Worm (Caenorhabditis elegans) whole organism, L1 larva: ENCODE measurements around the gene C07C7.3.

ENCODE experiments used
- F16B12.6 ChIP-seq: fragments of 150-350 bp; optimal IDR thresholded peaks from 2 replicates; lab custom pipeline; 2014; ENCODE audit warnings: missing biosample characterization, missing genetic modification characterization
- alr-1 ChIP-seq: fragments of 200-800 bp; sonication (Bioruptor generic); optimal IDR thresholded peaks from 2 replicates; lab custom pipeline; 2018; ENCODE audit warnings: borderline replicate concordance, mild to moderate bottlenecking, missing genetic modification characterization, missing compliant biosample characterization
- aly-2 ChIP-seq: fragments of 150-350 bp; optimal IDR thresholded peaks from 2 replicates; lab custom pipeline; 2014; ENCODE audit warnings: missing biosample characterization, missing genetic modification characterization
- ceh-8 ChIP-seq: fragments of 200-800 bp; sonication (Bioruptor generic); optimal IDR thresholded peaks from 2 replicates; lab custom pipeline; 2018; ENCODE audit warnings: mild to moderate bottlenecking, missing genetic modification characterization, moderate library complexity, missing compliant biosample characterization
- ceh-82 ChIP-seq, 3 experiments: fragments of 150-350 bp in 1 of 3; sonication (generic microtip) in 2 of 3; optimal IDR thresholded peaks; 2 replicates each; lab custom pipeline; 2014 to 2017; ENCODE audit warnings: missing biosample characterization in 3 of 3, missing genetic modification characterization in 3 of 3
- ceh-88 ChIP-seq: fragments of 200-800 bp; sonication (Bioruptor generic); IDR thresholded peaks from 2 replicates; pipeline ENCODE4 v1.3.6; 2022; ENCODE audit warnings: missing genetic modification characterization, missing compliant biosample characterization
- dsc-1 ChIP-seq: sonication (generic microtip); optimal IDR thresholded peaks from 2 replicates; lab custom pipeline; 2016; ENCODE audit warnings: mild to moderate bottlenecking, missing genetic modification characterization, missing compliant biosample characterization
- efl-1 ChIP-seq, 4 experiments: fragments of 150-350 bp; optimal IDR thresholded peaks in 3 of 4; peaks in 1 of 4; 1 replicate in 1 of 4; 2 replicates in 3 of 4; lab custom pipeline; 2014; ENCODE audit warnings: missing biosample characterization in 2 of 4, missing genetic modification characterization in 2 of 4, missing genetic modification reagents in 2 of 4
- efl-3 ChIP-seq: fragments of 200-800 bp; sonication (Bioruptor generic); optimal IDR thresholded peaks from 2 replicates; lab custom pipeline; 2018; ENCODE audit warnings: mild to moderate bottlenecking, missing genetic modification characterization, missing compliant biosample characterization
- egl-13 ChIP-seq: sonication (generic microtip); optimal IDR thresholded peaks from 2 replicates; lab custom pipeline; 2016; ENCODE audit warnings: missing genotype, missing genetic modification reagents, missing genetic modification characterization, missing compliant biosample characterization
- egl-27 ChIP-seq, 2 experiments: fragments of 150-350 bp in 1 of 2; sonication (generic microtip); optimal IDR thresholded peaks; 3 replicates each; lab custom pipeline; 2017 to 2018; ENCODE audit warnings: missing biosample characterization in 2 of 2, missing genetic modification characterization in 2 of 2, missing genetic modification reagents in 2 of 2
- elt-2 ChIP-seq: sonication (generic microtip); optimal IDR thresholded peaks from 2 replicates; lab custom pipeline; 2016; ENCODE audit warnings: missing genetic modification characterization, mild to moderate bottlenecking, inconsistent platforms, missing compliant biosample characterization, missing genetic modification reagents
- fkh-8 ChIP-seq: sonication (generic microtip); optimal IDR thresholded peaks from 2 replicates; lab custom pipeline; 2016; ENCODE audit warnings: mild to moderate bottlenecking, missing genetic modification characterization, missing compliant biosample characterization
- fos-1 ChIP-seq: fragments of 150-350 bp; optimal IDR thresholded peaks from 2 replicates; lab custom pipeline; 2014; ENCODE audit warnings: missing biosample characterization, missing genetic modification characterization
- grh-1 ChIP-seq: fragments of 200-800 bp; sonication (Bioruptor generic); IDR thresholded peaks from 2 replicates; pipeline ENCODE4 v1.3.6; 2022; ENCODE audit warnings: missing genetic modification reagents, missing genetic modification characterization, missing compliant biosample characterization
- irx-1 ChIP-seq: sonication (generic microtip); optimal IDR thresholded peaks from 2 replicates; lab custom pipeline; 2016; ENCODE audit warnings: missing genetic modification characterization, missing compliant biosample characterization
- isw-1 ChIP-seq: fragments of 200-800 bp; sonication (Bioruptor generic); IDR thresholded peaks from 2 replicates; pipeline ENCODE4 v1.3.6; 2022; ENCODE audit warnings: missing genetic modification characterization, missing compliant biosample characterization
- lin-13 ChIP-seq: fragments of 150-350 bp; optimal IDR thresholded peaks from 2 replicates; lab custom pipeline; 2014; ENCODE audit warnings: missing biosample characterization, missing genetic modification reagents, missing genetic modification characterization
- lin-14 ChIP-seq: fragments of 200-800 bp; sonication (Bioruptor generic); optimal IDR thresholded peaks from 2 replicates; lab custom pipeline; 2018; ENCODE audit warnings: mild to moderate bottlenecking, missing genetic modification characterization, moderate library complexity, missing compliant biosample characterization
- lin-35 ChIP-seq, 2 experiments: fragments of 150-350 bp; optimal IDR thresholded peaks; 2 replicates each; lab custom pipeline; 2014; ENCODE audit warnings: missing biosample characterization in 2 of 2, missing genetic modification characterization in 2 of 2, missing genetic modification reagents in 2 of 2
- lsy-2 ChIP-seq, 2 experiments: fragments of 150-350 bp; optimal IDR thresholded peaks; 2 replicates each; lab custom pipeline; 2014; ENCODE audit warnings: missing biosample characterization in 2 of 2, missing genetic modification characterization in 2 of 2
- mab-9 ChIP-seq: fragments of 200-800 bp; sonication (Bioruptor generic); IDR thresholded peaks from 2 replicates; pipeline ENCODE4 v1.3.6; 2022; ENCODE audit warnings: missing genetic modification reagents, missing genetic modification characterization, missing compliant biosample characterization
- mdl-1 ChIP-seq, 2 experiments: fragments of 150-350 bp; optimal IDR thresholded peaks; 2 replicates each; lab custom pipeline; 2014 to 2017; ENCODE audit warnings: missing biosample characterization in 2 of 2, missing genetic modification characterization in 2 of 2, inconsistent platforms in 1 of 2
- mef-2 ChIP-seq: fragments of 150-350 bp; optimal IDR thresholded peaks from 2 replicates; lab custom pipeline; 2014; ENCODE audit warnings: missing biosample characterization, missing genetic modification characterization
- mep-1 ChIP-seq: fragments of 150-350 bp; optimal IDR thresholded peaks from 2 replicates; lab custom pipeline; 2014; ENCODE audit warnings: missing biosample characterization, missing genetic modification characterization
- nhr-19 ChIP-seq: fragments of 200-800 bp; sonication (Bioruptor generic); conservative IDR thresholded peaks from 2 replicates; pipeline ENCODE4 v1.3.6; 2022; ENCODE audit warnings: missing genetic modification characterization, missing compliant biosample characterization
- nhr-20 ChIP-seq: sonication (generic microtip); optimal IDR thresholded peaks from 2 replicates; lab custom pipeline; 2016; ENCODE audit warnings: mild to moderate bottlenecking, missing genetic modification characterization, missing compliant biosample characterization
- nhr-47 ChIP-seq: sonication (generic microtip); optimal IDR thresholded peaks from 2 replicates; lab custom pipeline; 2016; ENCODE audit warnings: mild to moderate bottlenecking, missing genetic modification characterization, moderate library complexity, missing compliant biosample characterization
- nhr-71 ChIP-seq: sonication (generic microtip); optimal IDR thresholded peaks from 2 replicates; lab custom pipeline; 2016; ENCODE audit warnings: mild to moderate bottlenecking, missing genetic modification characterization, moderate library complexity, missing compliant biosample characterization
- nhr-76 ChIP-seq: sonication (generic microtip); optimal IDR thresholded peaks from 2 replicates; lab custom pipeline; 2017; ENCODE audit warnings: missing biosample characterization, missing genetic modification characterization
- nhr-77 ChIP-seq: fragments of 150-350 bp; optimal IDR thresholded peaks from 2 replicates; lab custom pipeline; 2014; ENCODE audit warnings: missing biosample characterization, missing genetic modification characterization
- nhr-84 ChIP-seq: sonication (generic microtip); optimal IDR thresholded peaks from 2 replicates; lab custom pipeline; 2017; ENCODE audit warnings: missing biosample characterization, missing genetic modification characterization
- nhr-85 ChIP-seq: sonication (generic microtip); peaks from one replicate; lab custom pipeline; 2016; ENCODE audit warnings: missing genetic modification characterization, inconsistent platforms, missing compliant biosample characterization
- nhr-90 ChIP-seq: sonication (generic microtip); optimal IDR thresholded peaks from 2 replicates; lab custom pipeline; 2016; ENCODE audit warnings: mild to moderate bottlenecking, missing genetic modification characterization, missing compliant biosample characterization; ENCODE audit not compliant: poor library complexity
- pax-3 ChIP-seq: fragments of 200-800 bp; sonication (Bioruptor generic); optimal IDR thresholded peaks from 2 replicates; lab custom pipeline; 2018; ENCODE audit warnings: mild to moderate bottlenecking, missing genetic modification characterization, moderate library complexity, missing compliant biosample characterization
- rnt-1 ChIP-seq: sonication (generic microtip); optimal IDR thresholded peaks from 2 replicates; lab custom pipeline; 2016; ENCODE audit warnings: mild to moderate bottlenecking, missing genetic modification characterization, moderate library complexity, missing compliant biosample characterization
- snu-23 ChIP-seq: sonication (generic microtip); optimal IDR thresholded peaks from 2 replicates; lab custom pipeline; 2016; ENCODE audit warnings: missing genetic modification characterization, missing compliant biosample characterization
- sup-37 ChIP-seq: fragments of 200-800 bp; sonication (Bioruptor generic); optimal IDR thresholded peaks from 2 replicates; lab custom pipeline; 2018; ENCODE audit warnings: mild to moderate bottlenecking, missing genetic modification characterization, missing compliant biosample characterization
- swsn-7 ChIP-seq: sonication (generic microtip); optimal IDR thresholded peaks from 2 replicates; lab custom pipeline; 2016; ENCODE audit warnings: missing genetic modification characterization, missing compliant biosample characterization
- tlp-1 ChIP-seq: fragments of 150-350 bp; optimal IDR thresholded peaks from 2 replicates; lab custom pipeline; 2014; ENCODE audit warnings: missing biosample characterization, missing genetic modification characterization
- unc-86 ChIP-seq: sonication (generic microtip); optimal IDR thresholded peaks from 2 replicates; lab custom pipeline; 2016; ENCODE audit warnings: missing genetic modification characterization, missing compliant biosample characterization
- unc-98 ChIP-seq: fragments of 200-800 bp; sonication (Bioruptor generic); IDR thresholded peaks from 2 replicates; pipeline ENCODE4 v1.3.6; 2022; ENCODE audit warnings: missing genetic modification characterization, missing compliant biosample characterization
- xbp-1 ChIP-seq: sonication (generic microtip); optimal IDR thresholded peaks from 2 replicates; lab custom pipeline; 2016; ENCODE audit warnings: missing genetic modification characterization, missing compliant biosample characterization
- ztf-4 ChIP-seq: fragments of 150-350 bp; optimal IDR thresholded peaks from 2 replicates; lab custom pipeline; 2014; ENCODE audit warnings: missing biosample characterization, missing genetic modification characterization

The C07C7.3 gene

ce11 chrIV:9194524-9194923 lies 28.7 kb downstream of the C07C7.3 start, which contains the start of gene C46C2.7:
TSS of gene C46C2.7 (plus strand) at chrIV:9194824.
- TF ChIP-seq lsy-2 (tag; optimal IDR thresholded peaks at IDR 0.05; lab: Kevin White, UChicago), result peak in 1 of 2 experiments; percentile 19

- TF ChIP-seq efl-1 (optimal IDR thresholded peaks at IDR 0.05; lab: Kevin White, UChicago) (peak; percentile 10 to 18), efl-1 (GFP tag; optimal IDR thresholded peaks at IDR 0.05 in 1 of 2; lab: Kevin White, UChicago) (peak in 1 of 2 experiments; percentile 95), nhr-85 (peak; percentile 82), F16B12.6 (tag; lab: Kevin White, UChicago) (peak; percentile 73), ceh-88 (GFP tag; lab: Robert Waterston, UW) (peak; percentile 86), lin-35 (GFP tag; optimal IDR thresholded peaks at IDR 0.05; lab: Kevin White, UChicago) (peak in 1 of 2 experiments; percentile 20), lsy-2 (tag; optimal IDR thresholded peaks at IDR 0.05; lab: Kevin White, UChicago) (peak; percentile 22 to 51), nhr-20 (peak; percentile 22), nhr-19 (GFP tag; lab: Robert Waterston, UW) (peak; percentile 95), nhr-71 (tag; lab: Kevin White, UChicago) (peak; percentile 46), pax-3 (tag; lab: Kevin White, UChicago) (peak; percentile 10), mab-9 (GFP tag; lab: Robert Waterston, UW) (peak; percentile 93), grh-1 (peak; percentile 99), unc-98 (GFP tag; lab: Robert Waterston, UW) (peak; percentile 8; the same call in 1 of the 2 replicates), rnt-1 (tag; lab: Kevin White, UChicago) (peak; percentile 30), lin-14 (GFP tag; lab: Kevin White, UChicago) (peak; percentile 23), nhr-90 (peak; percentile 53), isw-1 (GFP tag; lab: Robert Waterston, UW) (peak; percentile 82)
- TF ChIP-seq, all 84 proteins: peak for 17; not testable (repeated sequence) for 67
These were observed 30.3 kb downstream of the C07C7.3 start for ce11 chrIV:9196023-9196636.

- no peak for TF ChIP-seq efl-3
- no peak for TF ChIP-seq unc-98 (GFP tag; lab: Robert Waterston, UW)
- no peak for TF ChIP-seq grh-1
- TF ChIP-seq fos-1 (tag; lab: Kevin White, UChicago), result peak; percentile 72
- TF ChIP-seq nhr-90, result peak; percentile 18
- peak; percentile 29 for TF ChIP-seq ceh-8 (GFP tag; lab: Kevin White, UChicago)
- no peak for TF ChIP-seq sup-37
- TF ChIP-seq mef-2 (tag; lab: Kevin White, UChicago), result peak; percentile 41
- peak; percentile 39 for TF ChIP-seq irx-1 (tag; lab: Kevin White, UChicago)
- peak; percentile 43 for TF ChIP-seq egl-13
- TF ChIP-seq lsy-2 (tag; optimal IDR thresholded peaks at IDR 0.05; lab: Kevin White, UChicago), result peak; percentile 55 to 71
- TF ChIP-seq egl-27 (tag; optimal IDR thresholded peaks at IDR 0.05; lab: Kevin White, UChicago), result peak in 1 of 2 experiments; percentile 13
- peak; percentile 80 for TF ChIP-seq nhr-71 (tag; lab: Kevin White, UChicago)
- peak; percentile 73 for TF ChIP-seq fkh-8 (tag; lab: Kevin White, UChicago)
- peak; percentile 55 for TF ChIP-seq nhr-19 (GFP tag; lab: Robert Waterston, UW)
- TF ChIP-seq isw-1 (GFP tag; lab: Robert Waterston, UW), result peak; percentile 37
- TF ChIP-seq unc-86 (tag; lab: Kevin White, UChicago), result peak; percentile 77
- no peak for TF ChIP-seq nhr-84 (tag; lab: Kevin White, UChicago)
- TF ChIP-seq swsn-7 (tag; lab: Kevin White, UChicago), result peak; percentile 54
- TF ChIP-seq mep-1 (tag; lab: Kevin White, UChicago), result peak; percentile 37
- TF ChIP-seq tlp-1 (tag; lab: Kevin White, UChicago), result no peak
- peak; percentile 39 for TF ChIP-seq ztf-4 (tag; lab: Kevin White, UChicago)
- peak; percentile 8 for TF ChIP-seq elt-2 (tag; lab: Kevin White, UChicago)
- peak; percentile 65 for TF ChIP-seq nhr-20
- TF ChIP-seq nhr-47 (tag; lab: Kevin White, UChicago), result peak; percentile 32
- peak; percentile 79 for TF ChIP-seq dsc-1
- TF ChIP-seq ceh-82 (tag; optimal IDR thresholded peaks at IDR 0.05; lab: Kevin White, UChicago), result peak; percentile 19 to 59 (median 49)
- TF ChIP-seq alr-1 (tag; lab: Kevin White, UChicago), result no peak
- no peak for TF ChIP-seq aly-2
- TF ChIP-seq mdl-1 (tag; optimal IDR thresholded peaks at IDR 0.05; lab: Kevin White, UChicago), result peak in 1 of 2 experiments; percentile 62
- TF ChIP-seq lin-14 (GFP tag; lab: Kevin White, UChicago), result peak; percentile 93
- TF ChIP-seq xbp-1 (tag; lab: Kevin White, UChicago), result peak; percentile 51
- peak; percentile 61 to 70 for TF ChIP-seq efl-1 (optimal IDR thresholded peaks at IDR 0.05; lab: Kevin White, UChicago)
- TF ChIP-seq efl-1 (GFP tag; optimal IDR thresholded peaks at IDR 0.05 in 1 of 2; lab: Kevin White, UChicago), result peak; percentile 35 to 93
- peak; percentile 41 for TF ChIP-seq nhr-77 (tag; lab: Kevin White, UChicago)
- peak; percentile 75 for TF ChIP-seq snu-23 (GFP tag; lab: Kevin White, UChicago)
- TF ChIP-seq lin-13 (GFP tag; lab: Kevin White, UChicago), result no peak
- TF ChIP-seq nhr-76 (tag; lab: Kevin White, UChicago), result no peak
- peak; percentile 23 to 60 for TF ChIP-seq lin-35 (GFP tag; optimal IDR thresholded peaks at IDR 0.05; lab: Kevin White, UChicago)
These were observed 30.9 kb downstream of the C07C7.3 start for ce11 chrIV:9196755-9197154.
